Worm (Caenorhabditis elegans) whole organism, L1 larva: ENCODE data around the gene F14D7.1.

Experiments
- ama-1 ChIP-seq: fragments of 150-350 bp; optimal IDR thresholded peaks from 2 replicates; lab custom pipeline; 2014
- efl-1 ChIP-seq, 4 experiments: fragments of 150-350 bp; optimal IDR thresholded peaks in 3 of 4; peaks in 1 of 4; 1 replicate in 1 of 4; 2 replicates in 3 of 4; lab custom pipeline; 2014; ENCODE audit warnings: missing biosample characterization in 2 of 4, missing genetic modification characterization in 2 of 4, missing genetic modification reagents in 2 of 4
- egl-27 ChIP-seq, 2 experiments: fragments of 150-350 bp in 1 of 2; sonication (generic microtip); optimal IDR thresholded peaks; 3 replicates each; lab custom pipeline; 2017 to 2018; ENCODE audit warnings: missing biosample characterization in 2 of 2, missing genetic modification characterization in 2 of 2, missing genetic modification reagents in 2 of 2
- ets-5 ChIP-seq: fragments of 200-800 bp; sonication (Bioruptor generic); IDR thresholded peaks from 2 replicates; pipeline ENCODE4 v1.3.6; 2022; ENCODE audit warnings: missing genetic modification characterization, missing compliant biosample characterization
- fos-1 ChIP-seq: fragments of 150-350 bp; optimal IDR thresholded peaks from 2 replicates; lab custom pipeline; 2014; ENCODE audit warnings: missing biosample characterization, missing genetic modification characterization
- nhr-12 ChIP-seq: sonication (generic microtip); optimal IDR thresholded peaks from 2 replicates; lab custom pipeline; 2017; ENCODE audit warnings: missing biosample characterization, missing genetic modification characterization
- nhr-76 ChIP-seq: sonication (generic microtip); optimal IDR thresholded peaks from 2 replicates; lab custom pipeline; 2017; ENCODE audit warnings: missing biosample characterization, missing genetic modification characterization
- nhr-77 ChIP-seq: fragments of 150-350 bp; optimal IDR thresholded peaks from 2 replicates; lab custom pipeline; 2014; ENCODE audit warnings: missing biosample characterization, missing genetic modification characterization
- unc-62 ChIP-seq: fragments of 150-350 bp; optimal IDR thresholded peaks from 2 replicates; lab custom pipeline; 2014; ENCODE audit warnings: missing biosample characterization, missing genetic modification reagents, missing genetic modification characterization
- zag-1 ChIP-seq: fragments of 150-350 bp; optimal IDR thresholded peaks from 2 replicates; lab custom pipeline; 2014; ENCODE audit warnings: missing biosample characterization, missing genetic modification characterization
- ztf-11 ChIP-seq, 2 experiments: sonication (generic microtip); optimal IDR thresholded peaks; 2 replicates each; lab custom pipeline; 2016 to 2017; ENCODE audit warnings: missing genetic modification characterization in 2 of 2, missing biosample characterization in 1 of 2, missing compliant biosample characterization in 1 of 2

- TF ChIP-seq ets-5 (GFP tag; lab: Robert Waterston, UW) (no peak), efl-1 (optimal IDR thresholded peaks at IDR 0.05; lab: Kevin White, UChicago) (no peak), efl-1 (GFP tag; optimal IDR thresholded peaks at IDR 0.05 in 1 of 2; lab: Kevin White, UChicago) (no peak), nhr-76 (tag; lab: Kevin White, UChicago) (no peak), zag-1 (no peak), ztf-11 (tag; optimal IDR thresholded peaks at IDR 0.05; lab: Kevin White, UChicago) (no peak), nhr-12 (tag; lab: Kevin White, UChicago) (no peak), nhr-77 (no peak), ama-1 (lab: Kevin White, UChicago) (no peak), egl-27 (tag; optimal IDR thresholded peaks at IDR 0.05; lab: Kevin White, UChicago) (no peak), unc-62 (GFP tag; lab: Kevin White, UChicago) (no peak), fos-1 (tag; lab: Kevin White, UChicago) (no peak)
These were observed 27.3 kb upstream of the F14D7.1 start, which contains the start of gene F47B8.2 for ce11 chrV:14316525-14316924.
